Fruit fly (Drosophila melanogaster): ENCODE data around the gene Muc11A.

- TF ChIP-seq CG1620 (GFP tag; optimal IDR thresholded peaks at IDR 0.05) (no peak), Mnt (GFP tag; optimal IDR thresholded peaks at IDR 0.05) (peak; percentile 31), CG12768 (GFP tag; optimal IDR thresholded peaks at IDR 0.05) (no peak), CG14711 (tag; optimal IDR thresholded peaks at IDR 0.05) (no peak), cnc (optimal IDR thresholded peaks at IDR 0.05) (no peak), CG5204 (GFP tag; optimal IDR thresholded peaks at IDR 0.05) (no peak)
Measured at dm6 chrX:12018440-12019101, 41.0 kb upstream of the Muc11A start, which contains the start of gene Lsm12a.

Data from whole organism, adult.